Worm (Caenorhabditis elegans) whole organism, late embryonic: Measurements from ENCODE around the gene nprl-3.

Source experiments
- C38D4.7 ChIP-seq: fragments of 200-800 bp; sonication (Bioruptor generic); optimal IDR thresholded peaks from 2 replicates; lab custom pipeline; 2018; ENCODE audit warnings: mild to moderate bottlenecking, missing genetic modification characterization, moderate library complexity, missing compliant biosample characterization
- F13H6.1 ChIP-seq: sonication (generic microtip); optimal IDR thresholded peaks from 2 replicates; lab custom pipeline; 2016; ENCODE audit warnings: missing genetic modification characterization, missing compliant biosample characterization
- K09A11.1 ChIP-seq: sonication (generic microtip); optimal IDR thresholded peaks from 2 replicates; lab custom pipeline; 2017; ENCODE audit warnings: antibody characterized with exemption, mild to moderate bottlenecking, missing genetic modification characterization, missing compliant biosample characterization; ENCODE audit not compliant: insufficient read depth
- ama-1 ChIP-seq: fragments of 150-350 bp; optimal IDR thresholded peaks from 2 replicates; lab custom pipeline; 2014
- ceh-14 ChIP-seq: sonication (generic microtip); optimal IDR thresholded peaks from 2 replicates; lab custom pipeline; 2016; ENCODE audit warnings: missing genotype, missing genetic modification characterization, missing compliant biosample characterization
- ceh-18 ChIP-seq: sonication (generic microtip); optimal IDR thresholded peaks from 2 replicates; lab custom pipeline; 2016; ENCODE audit warnings: missing genetic modification characterization, missing compliant biosample characterization
- ceh-19 ChIP-seq: fragments of 200-800 bp; sonication (Bioruptor generic); optimal IDR thresholded peaks from 2 replicates; lab custom pipeline; 2018; ENCODE audit warnings: mild to moderate bottlenecking, missing genetic modification characterization, missing compliant biosample characterization
- ceh-2 ChIP-seq: sonication (generic microtip); optimal IDR thresholded peaks from 2 replicates; lab custom pipeline; 2016; ENCODE audit warnings: missing genotype, missing genetic modification characterization, missing compliant biosample characterization
- ceh-22 ChIP-seq: sonication (generic microtip); optimal IDR thresholded peaks from 2 replicates; lab custom pipeline; 2017; ENCODE audit warnings: missing biosample characterization, missing genetic modification characterization
- ceh-24 ChIP-seq: sonication (generic microtip); optimal IDR thresholded peaks from 2 replicates; lab custom pipeline; 2016; ENCODE audit warnings: mild to moderate bottlenecking, missing genetic modification characterization, missing compliant biosample characterization
- ceh-30 ChIP-seq: fragments of 150-350 bp; optimal IDR thresholded peaks from 2 replicates; lab custom pipeline; 2014; ENCODE audit warnings: missing biosample characterization, missing genetic modification characterization
- ceh-31 ChIP-seq: sonication (generic microtip); optimal IDR thresholded peaks from 2 replicates; lab custom pipeline; 2016; ENCODE audit warnings: missing genetic modification characterization, missing compliant biosample characterization
- ceh-48 ChIP-seq: sonication (generic microtip); optimal IDR thresholded peaks from 2 replicates; lab custom pipeline; 2016; ENCODE audit warnings: missing genetic modification characterization, inconsistent platforms, missing compliant biosample characterization
- ceh-6 ChIP-seq: fragments of 200-800 bp; sonication (Bioruptor generic); optimal IDR thresholded peaks from 2 replicates; lab custom pipeline; 2018; ENCODE audit warnings: mild to moderate bottlenecking, missing genetic modification characterization, missing compliant biosample characterization
- che-1 ChIP-seq: sonication (generic microtip); optimal IDR thresholded peaks from 2 replicates; lab custom pipeline; 2016; ENCODE audit warnings: mild to moderate bottlenecking, missing genetic modification characterization, missing compliant biosample characterization
- eyg-1 ChIP-seq: sonication (generic microtip); optimal IDR thresholded peaks from 2 replicates; lab custom pipeline; 2016; ENCODE audit warnings: missing genotype, missing genetic modification characterization, missing compliant biosample characterization
- fax-1 ChIP-seq: sonication (generic microtip); optimal IDR thresholded peaks from 2 replicates; lab custom pipeline; 2016; ENCODE audit warnings: missing genotype, missing genetic modification characterization, missing compliant biosample characterization
- fkh-10 ChIP-seq: fragments of 150-350 bp; optimal IDR thresholded peaks from 2 replicates; lab custom pipeline; 2014; ENCODE audit warnings: missing biosample characterization, missing genetic modification reagents, missing genetic modification characterization
- fkh-6 ChIP-seq: sonication (generic microtip); optimal IDR thresholded peaks from 2 replicates; lab custom pipeline; 2016; ENCODE audit warnings: missing genetic modification characterization, missing compliant biosample characterization
- hlh-15 ChIP-seq: sonication (generic microtip); optimal IDR thresholded peaks from 2 replicates; lab custom pipeline; 2016; ENCODE audit warnings: missing genetic modification characterization, missing compliant biosample characterization
- hlh-30 ChIP-seq: sonication (generic microtip); optimal IDR thresholded peaks from 2 replicates; lab custom pipeline; 2017; ENCODE audit warnings: antibody characterized with exemption, missing genetic modification characterization, missing compliant biosample characterization; ENCODE audit not compliant: insufficient read depth
- hlh-8 ChIP-seq: sonication (generic microtip); optimal IDR thresholded peaks from 2 replicates; lab custom pipeline; 2016; ENCODE audit warnings: missing genotype, missing genetic modification characterization, missing compliant biosample characterization
- lim-6 ChIP-seq: sonication (generic microtip); optimal IDR thresholded peaks from 2 replicates; lab custom pipeline; 2016; ENCODE audit warnings: missing genetic modification characterization, missing compliant biosample characterization
- lin-11 ChIP-seq: fragments of 200-800 bp; sonication (Bioruptor generic); optimal IDR thresholded peaks from 2 replicates; lab custom pipeline; 2018; ENCODE audit warnings: mild to moderate bottlenecking, missing genetic modification characterization, missing compliant biosample characterization
- nfya-1 ChIP-seq: sonication (generic microtip); optimal IDR thresholded peaks from 2 replicates; lab custom pipeline; 2017; ENCODE audit warnings: missing genetic modification characterization, mild to moderate bottlenecking, missing compliant biosample characterization, antibody characterized with exemption, moderate library complexity
- nhr-11 ChIP-seq: fragments of 150-350 bp; optimal IDR thresholded peaks from 2 replicates; lab custom pipeline; 2014; ENCODE audit warnings: missing biosample characterization, missing genetic modification characterization
- odd-2 ChIP-seq: sonication (generic microtip); optimal IDR thresholded peaks from 2 replicates; lab custom pipeline; 2017; ENCODE audit warnings: antibody characterized with exemption, mild to moderate bottlenecking, missing genetic modification characterization, missing compliant biosample characterization
- pag-3 ChIP-seq: sonication (generic microtip); optimal IDR thresholded peaks from 2 replicates; lab custom pipeline; 2016; ENCODE audit warnings: missing compliant biosample characterization, missing genetic modification characterization, borderline replicate concordance
- pat-9 ChIP-seq: fragments of 200-800 bp; sonication (Bioruptor generic); optimal IDR thresholded peaks from 2 replicates; lab custom pipeline; 2018; ENCODE audit warnings: mild to moderate bottlenecking, missing genetic modification characterization, moderate library complexity, missing compliant biosample characterization
- pha-2 ChIP-seq: sonication (generic microtip); optimal IDR thresholded peaks from 2 replicates; lab custom pipeline; 2017; ENCODE audit warnings: mild to moderate bottlenecking, missing genetic modification characterization, missing compliant biosample characterization
- pha-4 ChIP-seq: fragments of 150-350 bp; optimal IDR thresholded peaks from 2 replicates; lab custom pipeline; 2018; ENCODE audit warnings: missing biosample characterization, missing genetic modification reagents, missing genetic modification characterization
- pqm-1 ChIP-seq: sonication (generic microtip); optimal IDR thresholded peaks from 2 replicates; lab custom pipeline; 2016; ENCODE audit warnings: missing genetic modification characterization, missing compliant biosample characterization
- pros-1 ChIP-seq: fragments of 150-350 bp; optimal IDR thresholded peaks from 2 replicates; lab custom pipeline; 2014; ENCODE audit warnings: missing biosample characterization, missing genetic modification reagents, missing genetic modification characterization
- ref-2 ChIP-seq: sonication (generic microtip); optimal IDR thresholded peaks from 2 replicates; lab custom pipeline; 2016; ENCODE audit warnings: missing genetic modification characterization, missing compliant biosample characterization
- rnt-1 ChIP-seq: sonication (generic microtip); optimal IDR thresholded peaks from 2 replicates; lab custom pipeline; 2016; ENCODE audit warnings: missing genetic modification characterization, missing compliant biosample characterization
- sdc-2 ChIP-seq: sonication (generic microtip); optimal IDR thresholded peaks from 2 replicates; lab custom pipeline; 2016; ENCODE audit warnings: missing genotype, missing genetic modification characterization, missing compliant biosample characterization
- tbx-2 ChIP-seq: sonication (generic microtip); optimal IDR thresholded peaks from 2 replicates; lab custom pipeline; 2016; ENCODE audit warnings: missing genetic modification characterization, missing compliant biosample characterization
- tbx-7 ChIP-seq: sonication (generic microtip); optimal IDR thresholded peaks from 2 replicates; lab custom pipeline; 2016; ENCODE audit warnings: missing genotype, missing genetic modification characterization, missing compliant biosample characterization
- unc-42 ChIP-seq: sonication (generic microtip); optimal IDR thresholded peaks from 2 replicates; lab custom pipeline; 2016; ENCODE audit warnings: missing genotype, missing genetic modification characterization, missing compliant biosample characterization
- unc-55 ChIP-seq: sonication (generic microtip); optimal IDR thresholded peaks from 2 replicates; lab custom pipeline; 2017; ENCODE audit warnings: missing biosample characterization, missing genetic modification reagents, missing genetic modification characterization
- zip-5 ChIP-seq: sonication (generic microtip); optimal IDR thresholded peaks from 2 replicates; lab custom pipeline; 2016; ENCODE audit warnings: missing genetic modification characterization, missing compliant biosample characterization
- ztf-16 ChIP-seq: sonication (generic microtip); optimal IDR thresholded peaks from 2 replicates; lab custom pipeline; 2017; ENCODE audit warnings: missing genetic modification characterization, missing compliant biosample characterization

The nprl-3 gene

DNA sequence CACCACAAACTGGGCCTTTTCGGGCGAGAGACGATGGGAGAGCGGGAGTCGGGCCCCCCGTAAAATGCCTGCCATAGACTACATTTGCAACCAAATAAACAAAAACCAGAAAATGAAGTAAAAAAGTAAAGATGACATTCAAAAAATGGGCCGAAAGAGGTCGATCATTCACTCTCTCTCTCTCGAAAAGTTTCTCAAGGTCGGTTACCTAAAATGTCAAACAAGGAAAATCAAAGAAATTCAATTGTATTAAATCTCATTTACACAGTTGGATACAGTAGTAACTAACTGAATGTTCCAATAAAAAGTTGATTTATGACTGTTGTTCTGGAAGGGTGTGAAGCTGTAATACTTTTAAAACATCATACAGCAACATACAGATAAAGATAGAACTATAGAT is 21.5 kb downstream of the nprl-3 start:
- no peak for TF ChIP-seq ceh-19 (GFP tag; lab: Kevin White, UChicago)
- TF ChIP-seq K09A11.1 = no peak
- no peak for TF ChIP-seq sdc-2 (tag; lab: Kevin White, UChicago)
- TF ChIP-seq lin-11 (tag; lab: Kevin White, UChicago) = no peak
- TF ChIP-seq zip-5 (tag; lab: Kevin White, UChicago) = no peak
- no peak for TF ChIP-seq F13H6.1 (tag; lab: Kevin White, UChicago)
- no peak for TF ChIP-seq ama-1 (lab: Kevin White, UChicago)
- no peak for TF ChIP-seq che-1 (tag; lab: Kevin White, UChicago)
- TF ChIP-seq pqm-1 (tag; lab: Kevin White, UChicago) = no peak
- no peak for TF ChIP-seq ceh-6 (GFP tag; lab: Kevin White, UChicago)
- TF ChIP-seq ceh-30 (tag; lab: Kevin White, UChicago) = no peak
- TF ChIP-seq pag-3 = no peak
- TF ChIP-seq tbx-7 (tag; lab: Kevin White, UChicago) = no peak

DNA sequence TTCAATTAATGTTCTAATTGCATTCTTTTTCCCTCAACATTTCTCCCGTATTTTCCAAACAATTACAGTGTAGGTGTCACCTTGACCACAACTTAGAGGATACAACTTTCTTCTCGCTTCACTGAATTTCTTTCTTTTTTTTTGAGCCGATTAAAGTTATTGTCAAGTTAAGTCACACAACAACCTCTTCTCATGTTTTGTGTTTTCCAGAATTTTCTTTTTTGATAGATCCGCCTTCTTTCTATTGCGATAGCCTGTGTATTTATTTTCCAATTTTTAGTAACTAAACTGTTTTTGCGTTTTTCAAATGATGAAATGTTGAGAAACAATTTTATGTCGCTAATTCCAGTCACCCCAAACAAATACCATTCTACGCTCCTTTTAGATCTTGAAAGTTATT is 28.4 kb downstream of the nprl-3 start, which contains the start of gene F35H10.3:
TSS of gene F35H10.3 (plus strand) at position 301 of the 400 bp plus-strand sequence.
- TF ChIP-seq fkh-6 (tag; lab: Kevin White, UChicago) = no peak
- no peak for TF ChIP-seq ztf-16 (tag; lab: Kevin White, UChicago)
- no peak for TF ChIP-seq ceh-22 (tag; lab: Kevin White, UChicago)
- no peak for TF ChIP-seq lin-11 (tag; lab: Kevin White, UChicago)
- no peak for TF ChIP-seq ceh-14 (tag; lab: Kevin White, UChicago)
- TF ChIP-seq unc-42 (tag; lab: Kevin White, UChicago) = no peak

DNA sequence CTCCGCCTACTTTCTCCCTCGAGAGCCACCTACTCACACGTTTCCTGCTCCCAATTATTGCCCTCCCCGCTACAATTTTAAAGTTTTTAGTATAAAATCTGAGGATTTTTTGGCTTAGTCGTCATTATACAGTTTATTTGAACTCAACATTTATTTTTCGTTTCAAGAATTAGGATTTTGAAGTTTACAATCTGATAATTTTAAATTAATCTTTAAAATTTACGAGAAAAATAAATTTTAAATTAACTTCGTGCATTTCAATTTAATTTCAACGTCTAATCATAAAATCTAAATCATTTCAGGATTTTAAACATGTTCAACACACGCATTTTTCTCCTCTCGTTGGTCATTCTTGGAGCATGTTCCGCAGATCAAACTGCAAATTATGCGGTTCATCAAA is 31.6 kb downstream of the nprl-3 start, which contains the start of gene F35H10.2:
TSS of gene F35H10.2 (plus strand) at position 301 of the 400 bp plus-strand sequence.
- no peak for TF ChIP-seq rnt-1 (tag; lab: Kevin White, UChicago)
- no peak for TF ChIP-seq odd-2 (tag; lab: Kevin White, UChicago)
- TF ChIP-seq ceh-24 = no peak
- TF ChIP-seq ceh-18 (tag; lab: Kevin White, UChicago) = no peak
- TF ChIP-seq lim-6 (tag; lab: Kevin White, UChicago) = no peak
- TF ChIP-seq pha-2 (tag; lab: Kevin White, UChicago) = no peak
- no peak for TF ChIP-seq fkh-6 (tag; lab: Kevin White, UChicago)
- TF ChIP-seq nhr-11 = no peak
- no peak for TF ChIP-seq tbx-2
- no peak for TF ChIP-seq fkh-10
- TF ChIP-seq pqm-1 (tag; lab: Kevin White, UChicago) = no peak
- TF ChIP-seq eyg-1 (tag; lab: Kevin White, UChicago) = no peak
- no peak for TF ChIP-seq pat-9 (tag; lab: Kevin White, UChicago)

DNA sequence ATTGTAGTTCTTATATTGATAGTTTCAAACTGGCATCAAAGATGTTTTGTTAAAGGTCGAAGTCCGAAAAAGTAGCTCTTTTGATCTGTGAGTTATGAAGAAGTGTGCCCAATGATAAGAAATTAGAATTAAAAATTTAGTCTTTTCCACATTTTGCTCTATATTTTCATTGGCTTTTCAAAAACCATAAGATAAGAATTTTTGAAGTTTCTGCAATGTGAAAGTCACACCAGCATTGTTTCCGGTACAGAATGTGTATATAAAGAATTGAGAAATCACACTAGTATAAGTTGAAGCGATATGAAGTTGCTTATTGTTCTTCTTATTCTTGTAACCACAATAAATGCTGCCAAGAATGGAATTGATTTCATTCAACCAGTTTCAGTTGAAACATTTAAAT is 35.2 kb downstream of the nprl-3 start, which contains the start of gene lys-10:
TSS of gene lys-10 (plus strand) at position 301 of the 400 bp plus-strand sequence.
- TF ChIP-seq hlh-30 (tag; lab: Kevin White, UChicago) = no peak
- no peak for TF ChIP-seq unc-55 (GFP tag; lab: Kevin White, UChicago)
- no peak for TF ChIP-seq ref-2 (tag; lab: Kevin White, UChicago)
- TF ChIP-seq nfya-1 = no peak
- no peak for TF ChIP-seq hlh-8 (tag; lab: Kevin White, UChicago)
- no peak for TF ChIP-seq pros-1 (tag; lab: Kevin White, UChicago)
- TF ChIP-seq ceh-30 (tag; lab: Kevin White, UChicago) = no peak
- TF ChIP-seq fkh-6 (tag; lab: Kevin White, UChicago) = no peak
- TF ChIP-seq ceh-6 (GFP tag; lab: Kevin White, UChicago) = no peak
- TF ChIP-seq fax-1 (tag; lab: Kevin White, UChicago) = no peak
- no peak for TF ChIP-seq ceh-48
- TF ChIP-seq ceh-2 (tag; lab: Kevin White, UChicago) = no peak
- no peak for TF ChIP-seq C38D4.7
- TF ChIP-seq pha-4 (tag; lab: Kevin White, UChicago) = no peak
- no peak for TF ChIP-seq ama-1 (lab: Kevin White, UChicago)
- TF ChIP-seq rnt-1 (tag; lab: Kevin White, UChicago) = no peak
- no peak for TF ChIP-seq hlh-15 (tag; lab: Kevin White, UChicago)
- TF ChIP-seq ceh-18 (tag; lab: Kevin White, UChicago) = no peak
- TF ChIP-seq ceh-31 (tag; lab: Kevin White, UChicago) = no peak
